Worm (Caenorhabditis elegans): ENCODE results near the gene nasp-1.

Gene nasp-1

ce11 chrII:11157660-11158059 is 51.2 kb downstream of the nasp-1 start (continued):
- TF ChIP-seq mab-9 (GFP tag; IDR thresholded peaks at IDR 0.05) (0 out of 2 replicates have a peak, but pooled peaks have one; percentile 7), fkh-8 (tag; optimal IDR thresholded peaks at IDR 0.05) (peak; percentile 35), lin-15B (tag; optimal IDR thresholded peaks at IDR 0.05) (no peak), lin-35 (GFP tag; optimal IDR thresholded peaks at IDR 0.05) (peak; percentile 47 to 69), isw-1 (GFP tag; IDR thresholded peaks at IDR 0.05) (no peak; the same call in 1 of the 2 replicates), hpl-2 (GFP tag; optimal IDR thresholded peaks at IDR 0.05) (no peak), nhr-76 (tag; optimal IDR thresholded peaks at IDR 0.05) (no peak), sox-4 (tag; optimal IDR thresholded peaks at IDR 0.05) (no peak), aly-2 (tag; optimal IDR thresholded peaks at IDR 0.05) (peak; percentile 47), C04F5.9 (tag; optimal IDR thresholded peaks at IDR 0.05) (no peak), ztf-11 (tag; optimal IDR thresholded peaks at IDR 0.05) (no peak), egl-27 (tag; optimal IDR thresholded peaks at IDR 0.05) (no peak), efl-1 (optimal IDR thresholded peaks at IDR 0.05) (peak; percentile 42 to 52), efl-1 (GFP tag; optimal IDR thresholded peaks at IDR 0.05 in 1 of 2) (peak; percentile 40 to 95), sptf-1 (tag; optimal IDR thresholded peaks at IDR 0.05) (no peak), nhr-77 (tag; optimal IDR thresholded peaks at IDR 0.05) (peak; percentile 21), nhr-12 (tag; optimal IDR thresholded peaks at IDR 0.05) (no peak), dpl-1 (GFP tag; optimal IDR thresholded peaks at IDR 0.05) (peak; percentile 6 to 48 (median 35)), ceh-63 (GFP tag; optimal IDR thresholded peaks at IDR 0.05) (no peak), mef-2 (tag; optimal IDR thresholded peaks at IDR 0.05) (no peak), ceh-90 (tag; optimal IDR thresholded peaks at IDR 0.05) (no peak), aha-1 (tag; optimal IDR thresholded peaks at IDR 0.05) (no peak), unc-86 (tag; optimal IDR thresholded peaks at IDR 0.05) (peak; percentile 14), rnt-1 (tag; optimal IDR thresholded peaks at IDR 0.05) (peak; percentile 71), ets-5 (GFP tag; IDR thresholded peaks at IDR 0.05) (no peak), nhr-71 (tag; optimal IDR thresholded peaks at IDR 0.05) (peak; percentile 72), egl-13 (tag; optimal IDR thresholded peaks at IDR 0.05) (no peak), blmp-1 (tag; optimal IDR thresholded peaks at IDR 0.05) (no peak), nhr-28 (tag; optimal IDR thresholded peaks at IDR 0.05) (no peak), pag-3 (tag; optimal IDR thresholded peaks at IDR 0.05; ENCODE audit: borderline replicate concordance, insufficient read depth) (no peak), alr-1 (tag; optimal IDR thresholded peaks at IDR 0.05; ENCODE audit: borderline replicate concordance) (no peak), unc-98 (GFP tag; IDR thresholded peaks at IDR 0.05) (no peak), mdl-1 (tag; optimal IDR thresholded peaks at IDR 0.05) (peak in 1 of 2 experiments; percentile 3), nhr-11 (tag; optimal IDR thresholded peaks at IDR 0.05) (no peak), efl-3 (GFP tag; optimal IDR thresholded peaks at IDR 0.05) (no peak), dsc-1 (tag; optimal IDR thresholded peaks at IDR 0.05) (peak; percentile 51), elt-3 (tag; optimal IDR thresholded peaks at IDR 0.05) (peak in 2 of 6 experiments; percentile 6 to 27), ama-1 (optimal IDR thresholded peaks at IDR 0.05) (no peak), C34B4.2 (tag; optimal IDR thresholded peaks at IDR 0.05) (no peak), Y116A8C.19 (tag; optimal IDR thresholded peaks at IDR 0.05; ENCODE audit: borderline replicate concordance) (no peak), xbp-1 (tag; optimal IDR thresholded peaks at IDR 0.05) (peak; percentile 42), zip-4 (GFP tag; optimal IDR thresholded peaks at IDR 0.05) (no peak), fkh-10 (GFP tag; optimal IDR thresholded peaks at IDR 0.05) (no peak), fkh-4 (tag; optimal IDR thresholded peaks at IDR 0.05; ENCODE audit: borderline replicate concordance) (no peak), vab-15 (tag; optimal IDR thresholded peaks at IDR 0.05) (no peak), lir-3 (tag; optimal IDR thresholded peaks at IDR 0.05; ENCODE audit: poor library complexity) (no peak), lin-13 (GFP tag; optimal IDR thresholded peaks at IDR 0.05) (no peak), tbx-2 (tag; optimal IDR thresholded peaks at IDR 0.05) (peak; percentile 57), skn-1 (tag; optimal IDR thresholded peaks at IDR 0.05) (no peak), C16A3.4 (tag; optimal IDR thresholded peaks at IDR 0.05) (peak; percentile 53), nhr-20 (tag; optimal IDR thresholded peaks at IDR 0.05) (peak; percentile 63), nhr-85 (tag) (peak; percentile 77), hlh-17 (GFP tag; optimal IDR thresholded peaks at IDR 0.05; ENCODE audit: borderline replicate concordance) (no peak)
